Fruit fly (Drosophila melanogaster) whole organism, embryonic: ENCODE data around the gene Mob3.

Experiments used
- Asciz ChIP-seq: fragments of 200-800 bp; sonication (Bioruptor generic); optimal IDR thresholded peaks from 2 replicates; lab custom pipeline; 2017; ENCODE audit warnings: missing biosample characterization, mild to moderate bottlenecking, missing genetic modification characterization, missing genetic modification reagents
- CG10267 ChIP-seq: fragments of 200-800 bp; sonication (Bioruptor generic); optimal IDR thresholded peaks from 2 replicates; lab custom pipeline; 2018; ENCODE audit warnings: missing biosample characterization, mild to moderate bottlenecking, missing genetic modification characterization, moderate library complexity
- CG10431 ChIP-seq: fragments of 200-800 bp; sonication (Bioruptor generic); optimal IDR thresholded peaks from 3 replicates; lab custom pipeline; 2018; ENCODE audit warnings: missing biosample characterization, mild to moderate bottlenecking, missing genetic modification characterization
- CG14710 ChIP-seq: fragments of 200-800 bp; sonication (Bioruptor generic); optimal IDR thresholded peaks from 3 replicates; lab custom pipeline; 2019; ENCODE audit warnings: missing biosample characterization, mild to moderate bottlenecking, missing genetic modification characterization, moderate library complexity
- CG15601 ChIP-seq: fragments of 200-800 bp; sonication (Bioruptor generic); optimal IDR thresholded peaks from 3 replicates; lab custom pipeline; 2019; ENCODE audit warnings: missing biosample characterization, mild to moderate bottlenecking, missing genetic modification characterization, moderate library complexity
- CG17612 ChIP-seq: fragments of 200-800 bp; sonication (Bioruptor generic); IDR thresholded peaks from 2 replicates; pipeline ENCODE4 v1.3.6; 2022; ENCODE audit warnings: missing biosample characterization, missing genetic modification characterization
- CG17802 ChIP-seq: fragments of 200-800 bp; sonication (Bioruptor generic); optimal IDR thresholded peaks from 2 replicates; lab custom pipeline; 2018; ENCODE audit warnings: missing biosample characterization, mild to moderate bottlenecking, missing genetic modification characterization, moderate library complexity
- CG18011 ChIP-seq: fragments of 200-800 bp; sonication (Bioruptor generic); optimal IDR thresholded peaks from 2 replicates; lab custom pipeline; 2017; ENCODE audit warnings: missing biosample characterization, missing genetic modification characterization, mild to moderate bottlenecking, moderate library complexity, missing genotype
- CG2712 ChIP-seq: fragments of 200-800 bp; optimal IDR thresholded peaks from 3 replicates; lab custom pipeline; 2019; ENCODE audit warnings: missing biosample characterization, mild to moderate bottlenecking, missing genetic modification characterization, moderate library complexity
- CG30020 ChIP-seq: fragments of 200-800 bp; optimal IDR thresholded peaks from 2 replicates; lab custom pipeline; 2019; ENCODE audit warnings: missing biosample characterization, mild to moderate bottlenecking, missing genetic modification characterization, moderate library complexity
- CG32767 ChIP-seq: fragments of 200-800 bp; sonication (Bioruptor generic); IDR thresholded peaks from 2 replicates; pipeline ENCODE4 v1.3.6; 2022; ENCODE audit warnings: missing biosample characterization, missing genetic modification characterization
- CG34224 ChIP-seq: fragments of 200-800 bp; sonication (Bioruptor generic); IDR thresholded peaks from 3 replicates; pipeline ENCODE4 v1.3.6; 2022; ENCODE audit warnings: missing biosample characterization, missing genetic modification characterization; ENCODE audit not compliant: partially characterized antibody
- CG4617 ChIP-seq: fragments of 200-800 bp; sonication (Bioruptor generic); optimal IDR thresholded peaks from 3 replicates; lab custom pipeline; 2016; ENCODE audit warnings: missing biosample characterization, missing genetic modification characterization, borderline replicate concordance
- CG7786 ChIP-seq: fragments of 200-800 bp; sonication (Bioruptor generic); optimal IDR thresholded peaks from 2 replicates; lab custom pipeline; 2016; ENCODE audit warnings: missing biosample characterization, missing genetic modification characterization
- CG9797 ChIP-seq: fragments of 200-800 bp; sonication (Bioruptor generic); optimal IDR thresholded peaks from 3 replicates; lab custom pipeline; 2018; ENCODE audit warnings: missing biosample characterization, mild to moderate bottlenecking, missing genetic modification characterization
- CG9817 ChIP-seq: fragments of 200-800 bp; sonication (Bioruptor generic); optimal IDR thresholded peaks from 2 replicates; lab custom pipeline; 2018; ENCODE audit warnings: missing biosample characterization, mild to moderate bottlenecking, missing genetic modification characterization, moderate library complexity
- CG9876 ChIP-seq: fragments of 200-800 bp; sonication (Bioruptor generic); optimal IDR thresholded peaks from 2 replicates; lab custom pipeline; 2016; ENCODE audit warnings: missing biosample characterization, missing genetic modification characterization
- Dp ChIP-seq: fragments of 200-800 bp; sonication (Bioruptor generic); optimal IDR thresholded peaks from 2 replicates; lab custom pipeline; 2018; ENCODE audit warnings: missing biosample characterization, mild to moderate bottlenecking, missing genetic modification characterization, moderate library complexity
- E2f2 ChIP-seq: fragments of 200-800 bp; sonication (Bioruptor generic); IDR thresholded peaks from 2 replicates; pipeline ENCODE4 v1.3.6; 2022; ENCODE audit warnings: missing biosample characterization, missing genetic modification characterization
- Hr78 ChIP-seq, 2 experiments: fragments of 200-800 bp in 1 of 2; fragments of >200 bp in 1 of 2; sonication (Bioruptor generic) in 1 of 2; optimal IDR thresholded peaks; 2 replicates each; lab custom pipeline; 2017 to 2019; ENCODE audit warnings: missing biosample characterization in 2 of 2, missing genetic modification characterization in 2 of 2, mild to moderate bottlenecking in 1 of 2, moderate library complexity in 1 of 2
- MBD-R2 ChIP-seq: fragments of 200-800 bp; sonication (Bioruptor generic); IDR thresholded peaks from 2 replicates; pipeline ENCODE4 v1.3.6; 2022; ENCODE audit warnings: missing biosample characterization, missing genetic modification characterization
- MESR4 ChIP-seq: fragments of 200-800 bp; sonication (Bioruptor generic); optimal IDR thresholded peaks from 2 replicates; lab custom pipeline; 2018; ENCODE audit warnings: missing biosample characterization, mild to moderate bottlenecking, missing genetic modification characterization, moderate library complexity
- Pdp1 ChIP-seq, 2 experiments: fragments of 200-800 bp; sonication (Bioruptor generic); optimal IDR thresholded peaks; 3 replicates each; lab custom pipeline; 2016; ENCODE audit warnings: missing biosample characterization in 2 of 2, missing genetic modification characterization in 2 of 2, mild to moderate bottlenecking in 1 of 2, moderate library complexity in 1 of 2
- Tbp ChIP-seq: fragments of >200 bp; optimal IDR thresholded peaks from 2 replicates; lab custom pipeline; 2018; ENCODE audit warnings: missing biosample characterization, missing genetic modification characterization
- YL-1 ChIP-seq: fragments of 200-800 bp; sonication (Bioruptor generic); optimal IDR thresholded peaks from 3 replicates; lab custom pipeline; 2017; ENCODE audit warnings: missing biosample characterization, mild to moderate bottlenecking, missing genetic modification characterization
- caup ChIP-seq: fragments of 200-800 bp; sonication (Bioruptor generic); optimal IDR thresholded peaks from 3 replicates; lab custom pipeline; 2017; ENCODE audit warnings: missing biosample characterization, mild to moderate bottlenecking, missing genetic modification characterization, moderate library complexity; ENCODE audit not compliant: severe bottlenecking
- eve ChIP-seq, 2 experiments: fragments of >200 bp; optimal IDR thresholded peaks; 2 replicates each; lab custom pipeline; 2017; ENCODE audit warnings: missing biosample characterization in 2 of 2, missing genetic modification characterization in 2 of 2
- fd102C ChIP-seq: fragments of 200-800 bp; sonication (Bioruptor generic); optimal IDR thresholded peaks from 2 replicates; lab custom pipeline; 2018; ENCODE audit warnings: missing biosample characterization, mild to moderate bottlenecking, missing genetic modification characterization, moderate library complexity
- gfzf ChIP-seq: fragments of 200-800 bp; sonication (Bioruptor generic); optimal IDR thresholded peaks from 2 replicates; lab custom pipeline; 2016; ENCODE audit warnings: missing biosample characterization, mild to moderate bottlenecking, missing genetic modification characterization, moderate library complexity
- grau ChIP-seq: fragments of 200-800 bp; optimal IDR thresholded peaks from 3 replicates; lab custom pipeline; 2019; ENCODE audit warnings: missing biosample characterization, mild to moderate bottlenecking, missing genetic modification characterization, moderate library complexity
- hb ChIP-seq: fragments of 200-800 bp; sonication (Bioruptor generic); IDR thresholded peaks from 3 replicates; pipeline ENCODE4 v1.3.6; 2022; ENCODE audit warnings: missing biosample characterization, missing genetic modification characterization; ENCODE audit not compliant: partially characterized antibody
- hth ChIP-seq: fragments of >200 bp; optimal IDR thresholded peaks from 2 replicates; lab custom pipeline; 2017; ENCODE audit warnings: inconsistent platforms
- jigr1 ChIP-seq: fragments of 200-800 bp; sonication (Bioruptor generic); IDR thresholded peaks from 3 replicates; pipeline ENCODE4 v1.3.6; 2022; ENCODE audit warnings: missing biosample characterization, missing genetic modification characterization
- kah ChIP-seq: fragments of 200-800 bp; sonication (Bioruptor generic); optimal IDR thresholded peaks from 2 replicates; lab custom pipeline; 2018; ENCODE audit warnings: missing biosample characterization, mild to moderate bottlenecking, missing genetic modification characterization
- lbe ChIP-seq: fragments of 200-800 bp; sonication (Bioruptor generic); optimal IDR thresholded peaks from 2 replicates; lab custom pipeline; 2016; ENCODE audit warnings: missing biosample characterization, mild to moderate bottlenecking, missing genetic modification characterization
- nerfin-1 ChIP-seq: fragments of 200-800 bp; sonication (Bioruptor generic); optimal IDR thresholded peaks from 3 replicates; lab custom pipeline; 2019; ENCODE audit warnings: missing biosample characterization, mild to moderate bottlenecking, missing genetic modification characterization, moderate library complexity
- oc ChIP-seq: fragments of 200-800 bp; sonication (Bioruptor generic); optimal IDR thresholded peaks from 2 replicates; lab custom pipeline; 2018; ENCODE audit warnings: missing biosample characterization, mild to moderate bottlenecking, missing genetic modification characterization, moderate library complexity
- pzg ChIP-seq: fragments of 200-800 bp; sonication (Bioruptor generic); optimal IDR thresholded peaks from 3 replicates; lab custom pipeline; 2018; ENCODE audit warnings: missing biosample characterization, mild to moderate bottlenecking, missing genetic modification characterization, moderate library complexity
- scrt ChIP-seq: fragments of 200-800 bp; sonication (Bioruptor generic); optimal IDR thresholded peaks from 2 replicates; lab custom pipeline; 2018; ENCODE audit warnings: missing biosample characterization, mild to moderate bottlenecking, missing genetic modification characterization, moderate library complexity
- sd ChIP-seq: fragments of 200-800 bp; sonication (Bioruptor generic); optimal IDR thresholded peaks from 3 replicates; lab custom pipeline; 2018; ENCODE audit warnings: missing biosample characterization, mild to moderate bottlenecking, missing genetic modification characterization, moderate library complexity
- slou ChIP-seq: fragments of 200-800 bp; sonication (Bioruptor generic); optimal IDR thresholded peaks from 3 replicates; lab custom pipeline; 2016; ENCODE audit warnings: missing biosample characterization, missing genetic modification characterization
- ssp ChIP-seq: fragments of 200-800 bp; sonication (Bioruptor generic); IDR thresholded peaks from 2 replicates; pipeline ENCODE4 v1.3.6; 2022; ENCODE audit warnings: missing biosample characterization, missing genetic modification characterization
- stwl ChIP-seq: fragments of 200-800 bp; sonication (Bioruptor generic); optimal IDR thresholded peaks from 3 replicates; lab custom pipeline; 2018; ENCODE audit warnings: missing biosample characterization, mild to moderate bottlenecking, missing genetic modification characterization, moderate library complexity
- trem ChIP-seq: fragments of 200-800 bp; optimal IDR thresholded peaks from 3 replicates; lab custom pipeline; 2019; ENCODE audit warnings: missing biosample characterization, mild to moderate bottlenecking, missing genetic modification characterization, moderate library complexity
- yki ChIP-seq: fragments of >200 bp; optimal IDR thresholded peaks from 3 replicates; lab custom pipeline; 2018
- zen2 ChIP-seq: fragments of 200-800 bp; sonication (Bioruptor generic); IDR thresholded peaks from 3 replicates; pipeline ENCODE4 v1.3.6; 2022; ENCODE audit warnings: missing biosample characterization, missing genetic modification characterization; ENCODE audit not compliant: partially characterized antibody

The Mob3 gene

DNA sequence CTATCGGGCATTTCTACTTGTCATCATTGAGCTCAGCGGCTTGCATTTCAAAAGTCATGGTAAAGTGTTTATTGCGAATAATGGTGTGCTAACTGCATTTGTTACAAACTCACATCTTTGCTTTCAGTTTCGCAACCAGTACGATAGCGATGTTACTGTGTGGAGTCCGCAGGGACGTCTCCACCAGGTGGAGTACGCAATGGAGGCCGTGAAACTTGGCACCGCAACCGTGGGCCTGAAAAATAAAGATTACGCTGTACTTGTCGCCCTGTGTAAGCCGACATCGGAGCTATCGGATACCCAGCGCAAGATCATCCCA lies 43.8 kb upstream of the Mob3 start (continued):
- peak; percentile 71 for TF ChIP-seq MBD-R2 (GFP tag; lab: Robert Waterston, UW)
- no peak for TF ChIP-seq slou (GFP tag; lab: Kevin White, UChicago)
- no peak for TF ChIP-seq caup (GFP tag; lab: Kevin White, UChicago)
- TF ChIP-seq fd102C (GFP tag; lab: Kevin White, UChicago) = no peak
- TF ChIP-seq Tbp (GFP tag; lab: Kevin White, UChicago) = no peak
- no peak for TF ChIP-seq jigr1 (GFP tag; lab: Robert Waterston, UW)
- no peak for TF ChIP-seq zen2 (GFP tag; lab: Robert Waterston, UW)
- TF ChIP-seq CG17802 (tag; lab: Kevin White, UChicago) = no peak
- TF ChIP-seq hb (GFP tag; lab: Robert Waterston, UW) = peak; percentile 6; the same call in 2 of the 3 replicates
- TF ChIP-seq ssp = no peak
- peak; percentile 43; the same call in 2 of the 3 replicates for TF ChIP-seq CG34224 (GFP tag; lab: Robert Waterston, UW)
- peak; percentile 25; the same call in 1 of the 2 replicates for TF ChIP-seq E2f2
- no peak for TF ChIP-seq Hr78 (GFP tag; optimal IDR thresholded peaks at IDR 0.05; lab: Kevin White, UChicago)
- TF ChIP-seq CG9817 (tag; lab: Kevin White, UChicago) = no peak
- no peak for TF ChIP-seq hth
- no peak for TF ChIP-seq CG7786
- no peak for TF ChIP-seq Asciz

DNA sequence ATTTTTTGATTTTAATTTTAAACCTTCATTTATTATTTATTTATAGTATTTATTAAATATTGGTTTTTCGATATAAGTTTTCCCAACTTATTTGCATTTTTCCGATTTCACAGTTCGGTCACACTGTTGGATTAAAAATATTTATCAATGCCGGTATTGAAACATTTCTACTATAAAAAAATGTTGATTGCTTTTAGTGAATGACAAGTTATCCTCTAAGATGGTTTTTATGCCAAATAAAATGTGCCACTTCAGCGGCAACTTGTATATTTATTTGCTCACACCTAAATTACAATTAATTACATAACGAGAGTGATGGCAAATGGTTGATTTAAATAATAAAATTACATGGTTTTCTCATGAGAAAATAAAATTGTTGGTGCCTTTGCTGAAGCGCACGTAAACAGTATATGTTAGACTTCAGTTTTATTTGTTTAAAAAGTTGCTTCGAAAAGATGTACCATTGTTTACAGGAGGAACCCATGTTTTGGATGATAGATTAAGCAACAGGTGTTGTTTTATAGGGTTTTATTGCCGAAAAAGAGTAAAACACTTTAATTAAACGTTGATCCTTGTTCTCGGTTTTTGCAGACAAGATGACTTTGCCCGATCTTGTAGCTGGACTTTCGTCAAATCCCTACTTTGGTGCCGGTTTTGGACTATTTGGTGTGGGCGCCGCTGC lies 42.4 kb upstream of the Mob3 start, which contains the start of gene Bcs1:
Gene Bcs1 (plus strand): TSS at position 108 of the 682 bp plus-strand sequence.
- peak; percentile 13 for TF ChIP-seq MESR4
- TF ChIP-seq trem (tag; lab: Kevin White, UChicago) = peak; percentile 48
- TF ChIP-seq yki = no peak
- TF ChIP-seq oc (tag; lab: Kevin White, UChicago) = no peak
- TF ChIP-seq YL-1 = peak; percentile 26
- peak; percentile 91 for TF ChIP-seq kah (GFP tag; lab: Kevin White, UChicago)
- TF ChIP-seq CG32767 = no peak
- TF ChIP-seq CG18011 (GFP tag; lab: Kevin White, UChicago) = no peak
- TF ChIP-seq lbe (GFP tag; lab: Kevin White, UChicago) = peak; percentile 62
- peak; percentile 57 for TF ChIP-seq gfzf (GFP tag; lab: Kevin White, UChicago)
- peak; percentile 69 for TF ChIP-seq CG30020 (tag; lab: Kevin White, UChicago)
- TF ChIP-seq grau (tag; lab: Kevin White, UChicago) = no peak
- peak; percentile 27 for TF ChIP-seq sd (tag; lab: Kevin White, UChicago)
- no peak for TF ChIP-seq MBD-R2 (GFP tag; lab: Robert Waterston, UW)
- TF ChIP-seq nerfin-1 (tag; lab: Kevin White, UChicago) = peak; percentile 21
- peak; percentile 25 for TF ChIP-seq pzg (GFP tag; lab: Kevin White, UChicago)
- no peak for TF ChIP-seq CG9876 (GFP tag; lab: Kevin White, UChicago)
- peak; percentile 15 for TF ChIP-seq scrt (GFP tag; lab: Kevin White, UChicago)
- no peak for TF ChIP-seq CG17612
- peak; percentile 45 for TF ChIP-seq CG9797
- TF ChIP-seq stwl (tag; lab: Kevin White, UChicago) = peak; percentile 24
- no peak for TF ChIP-seq CG10431 (GFP tag; lab: Kevin White, UChicago)
- TF ChIP-seq Pdp1 (GFP tag; optimal IDR thresholded peaks at IDR 0.05; lab: Kevin White, UChicago) = peak in 1 of 2 experiments; percentile 95
- TF ChIP-seq CG14710 (tag; lab: Kevin White, UChicago) = peak; percentile 15
- peak; percentile 9 for TF ChIP-seq CG10267 (tag; lab: Kevin White, UChicago)
- peak; percentile 8 for TF ChIP-seq CG4617 (GFP tag; lab: Kevin White, UChicago)
- TF ChIP-seq CG2712 (tag; lab: Kevin White, UChicago) = peak; percentile 19
- TF ChIP-seq eve (GFP tag; optimal IDR thresholded peaks at IDR 0.05; lab: Kevin White, UChicago) = peak in 1 of 2 experiments; percentile 69
- TF ChIP-seq Dp = peak; percentile 26
- peak; percentile 15 for TF ChIP-seq CG15601 (tag; lab: Kevin White, UChicago)
